Worm (Caenorhabditis elegans): ENCODE results near the gene Y69H2.1.

- no peak for TF ChIP-seq W03F9.2 (tag; optimal IDR thresholded peaks at IDR 0.05)
- no peak for TF ChIP-seq him-1 (tag; optimal IDR thresholded peaks at IDR 0.05)
Observed at ce11 chrV:18671811-18672210, 49.4 kb upstream of the Y69H2.1 start.
